Worm (Caenorhabditis elegans) whole organism, young adult: ENCODE results near the gene gop-1.

Experiments
- B0261.1 ChIP-seq: sonication (generic microtip); optimal IDR thresholded peaks from 2 replicates; lab custom pipeline; 2016; ENCODE audit warnings: mild to moderate bottlenecking, missing genetic modification characterization, moderate library complexity, missing compliant biosample characterization
- B0336.3 ChIP-seq: fragments of 200-800 bp; sonication (Bioruptor generic); IDR thresholded peaks from 2 replicates; pipeline ENCODE4 v1.3.6; 2022; ENCODE audit warnings: missing genetic modification characterization, missing compliant biosample characterization
- C17E4.6 ChIP-seq: fragments of 200-800 bp; sonication (Bioruptor generic); IDR thresholded peaks from 2 replicates; pipeline ENCODE4 v1.3.6; 2022; ENCODE audit warnings: missing genetic modification reagents, missing genetic modification characterization, missing compliant biosample characterization
- F10E7.11 ChIP-seq: sonication (generic microtip); optimal IDR thresholded peaks from 2 replicates; lab custom pipeline; 2017; ENCODE audit warnings: mild to moderate bottlenecking, missing genetic modification characterization, moderate library complexity, missing compliant biosample characterization
- F22D6.2 ChIP-seq: sonication (generic microtip); optimal IDR thresholded peaks from 2 replicates; lab custom pipeline; 2016; ENCODE audit warnings: mild to moderate bottlenecking, missing genetic modification characterization, missing compliant biosample characterization
- F57A8.1 ChIP-seq: fragments of 200-800 bp; sonication (Bioruptor generic); optimal IDR thresholded peaks from 2 replicates; lab custom pipeline; 2018; ENCODE audit warnings: mild to moderate bottlenecking, missing genetic modification characterization, moderate library complexity, missing compliant biosample characterization
- Y67H2A.10 ChIP-seq: fragments of 200-800 bp; sonication (Bioruptor generic); conservative IDR thresholded peaks from 2 replicates; pipeline ENCODE4 v1.3.6; 2022; ENCODE audit warnings: missing genetic modification reagents, missing genetic modification characterization, missing compliant biosample characterization
- Y79H2A.3 ChIP-seq: fragments of 200-800 bp; sonication (Bioruptor generic); conservative IDR thresholded peaks from 2 replicates; pipeline ENCODE4 v1.3.6; 2022; ENCODE audit warnings: missing genetic modification reagents, missing genetic modification characterization, missing compliant biosample characterization
- ZK185.1 ChIP-seq: sonication (generic microtip); optimal IDR thresholded peaks from 2 replicates; lab custom pipeline; 2016; ENCODE audit warnings: mild to moderate bottlenecking, missing genetic modification characterization, missing compliant biosample characterization; ENCODE audit not compliant: poor library complexity, severe bottlenecking
- akir-1 ChIP-seq: fragments of 200-800 bp; sonication (Bioruptor generic); optimal IDR thresholded peaks from 2 replicates; lab custom pipeline; 2018; ENCODE audit warnings: mild to moderate bottlenecking, missing genetic modification characterization, moderate library complexity, missing compliant biosample characterization
- attf-3 ChIP-seq: fragments of 200-800 bp; sonication (Bioruptor generic); conservative IDR thresholded peaks from 2 replicates; pipeline ENCODE4 v1.3.6; 2022; ENCODE audit warnings: missing genetic modification reagents, missing genetic modification characterization, missing compliant biosample characterization
- attf-5 ChIP-seq: fragments of 200-800 bp; sonication (Bioruptor generic); optimal IDR thresholded peaks from 2 replicates; lab custom pipeline; 2018; ENCODE audit warnings: mild to moderate bottlenecking, missing genetic modification characterization, missing compliant biosample characterization
- bed-1 ChIP-seq: fragments of 200-800 bp; sonication (Bioruptor generic); IDR thresholded peaks from 2 replicates; pipeline ENCODE4 v1.3.6; 2022; ENCODE audit warnings: missing genetic modification reagents, missing genetic modification characterization, missing compliant biosample characterization
- bed-2 ChIP-seq: fragments of 200-800 bp; sonication (Bioruptor generic); IDR thresholded peaks from 2 replicates; pipeline ENCODE4 v1.3.6; 2022; ENCODE audit warnings: missing genetic modification reagents, missing genetic modification characterization, missing compliant biosample characterization
- cebp-1 ChIP-seq, 2 experiments: fragments of 200-800 bp in 1 of 2; sonication (Bioruptor generic) in 1 of 2; sonication (generic microtip) in 1 of 2; IDR thresholded peaks in 1 of 2; optimal IDR thresholded peaks in 1 of 2; 2 replicates each; pipeline versions ENCODE4 v1.3.6 to Lab custom; 2017 to 2022; ENCODE audit warnings: missing compliant biosample characterization in 2 of 2, missing genetic modification characterization in 2 of 2, mild to moderate bottlenecking in 1 of 2, missing genetic modification reagents in 1 of 2, moderate library complexity in 1 of 2
- cebp-2 ChIP-seq: fragments of 200-800 bp; sonication (Bioruptor generic); IDR thresholded peaks from 2 replicates; pipeline ENCODE4 v1.3.6; 2022; ENCODE audit warnings: missing genetic modification characterization, missing compliant biosample characterization
- ceh-100 ChIP-seq: fragments of 200-800 bp; sonication (Bioruptor generic); IDR thresholded peaks from 2 replicates; pipeline ENCODE4 v1.3.6; 2022; ENCODE audit warnings: missing genetic modification reagents, missing genetic modification characterization, missing compliant biosample characterization
- ceh-27 ChIP-seq: fragments of 200-800 bp; sonication (Bioruptor generic); optimal IDR thresholded peaks from 2 replicates; lab custom pipeline; 2018; ENCODE audit warnings: mild to moderate bottlenecking, missing genetic modification characterization, moderate library complexity, missing compliant biosample characterization
- ceh-79 ChIP-seq: sonication (generic microtip); optimal IDR thresholded peaks from 2 replicates; lab custom pipeline; 2017; ENCODE audit warnings: mild to moderate bottlenecking, missing genetic modification characterization, missing compliant biosample characterization
- dpff-1 ChIP-seq: sonication (generic microtip); optimal IDR thresholded peaks from 2 replicates; lab custom pipeline; 2017; ENCODE audit warnings: mild to moderate bottlenecking, missing genetic modification characterization, missing compliant biosample characterization
- efl-1 ChIP-seq: fragments of 150-350 bp; optimal IDR thresholded peaks from 2 replicates; lab custom pipeline; 2014; ENCODE audit warnings: missing biosample characterization, missing genetic modification reagents, missing genetic modification characterization
- egl-18 ChIP-seq: fragments of 200-800 bp; sonication (Bioruptor generic); IDR thresholded peaks from 2 replicates; pipeline ENCODE4 v1.3.6; 2022; ENCODE audit warnings: missing genetic modification reagents, missing genetic modification characterization, missing compliant biosample characterization
- gei-17 ChIP-seq: fragments of 200-800 bp; sonication (Bioruptor generic); optimal IDR thresholded peaks from 2 replicates; lab custom pipeline; 2018; ENCODE audit warnings: mild to moderate bottlenecking, missing genetic modification characterization, missing compliant biosample characterization
- him-1 ChIP-seq: sonication (generic microtip); optimal IDR thresholded peaks from 2 replicates; lab custom pipeline; 2016; ENCODE audit warnings: missing genotype, missing genetic modification reagents, missing genetic modification characterization, missing compliant biosample characterization
- hlh-12 ChIP-seq: sonication (generic microtip); optimal IDR thresholded peaks from 2 replicates; lab custom pipeline; 2016; ENCODE audit warnings: missing genetic modification characterization, missing compliant biosample characterization
- hmg-1.2 ChIP-seq: fragments of 200-800 bp; sonication (Bioruptor generic); IDR thresholded peaks from 2 replicates; pipeline ENCODE4 v1.3.6; 2022; ENCODE audit warnings: missing genetic modification reagents, missing genetic modification characterization, missing compliant biosample characterization
- let-607 ChIP-seq, 2 experiments: fragments of 200-800 bp in 1 of 2; sonication (Bioruptor generic) in 1 of 2; sonication (generic microtip) in 1 of 2; optimal IDR thresholded peaks; 2 replicates each; lab custom pipeline; 2016 to 2018; ENCODE audit warnings: mild to moderate bottlenecking in 2 of 2, missing compliant biosample characterization in 2 of 2, missing genetic modification characterization in 2 of 2, moderate library complexity in 2 of 2, missing genotype in 1 of 2
- lin-26 ChIP-seq: fragments of 200-800 bp; sonication (Bioruptor generic); IDR thresholded peaks from 2 replicates; pipeline ENCODE4 v1.3.6; 2022; ENCODE audit warnings: missing genetic modification reagents, missing genetic modification characterization, missing compliant biosample characterization
- lir-1 ChIP-seq: fragments of 200-800 bp; sonication (Bioruptor generic); conservative IDR thresholded peaks from 2 replicates; pipeline ENCODE4 v1.3.6; 2022; ENCODE audit warnings: missing genetic modification reagents, missing genetic modification characterization, missing compliant biosample characterization
- madf-10 ChIP-seq: sonication (generic microtip); optimal IDR thresholded peaks from 2 replicates; lab custom pipeline; 2016; ENCODE audit warnings: mild to moderate bottlenecking, missing genetic modification characterization, missing compliant biosample characterization
- mcd-1 ChIP-seq: fragments of 200-800 bp; sonication (Bioruptor generic); IDR thresholded peaks from 2 replicates; pipeline ENCODE4 v1.3.6; 2022; ENCODE audit warnings: missing genetic modification reagents, missing genetic modification characterization, missing compliant biosample characterization
- mel-28 ChIP-seq: sonication (generic microtip); optimal IDR thresholded peaks from 2 replicates; lab custom pipeline; 2016; ENCODE audit warnings: borderline replicate concordance, mild to moderate bottlenecking, missing genetic modification characterization, missing compliant biosample characterization
- nfya-1 ChIP-seq: sonication (generic microtip); optimal IDR thresholded peaks from 2 replicates; lab custom pipeline; 2017; ENCODE audit warnings: antibody characterized with exemption, missing compliant biosample characterization, missing genetic modification characterization, borderline replicate concordance; ENCODE audit not compliant: insufficient read depth
- nfya-2 ChIP-seq: fragments of 200-800 bp; sonication (Bioruptor generic); IDR thresholded peaks from 2 replicates; pipeline ENCODE4 v1.3.6; 2022; ENCODE audit warnings: missing genetic modification reagents, missing genetic modification characterization, missing compliant biosample characterization
- nfyb-1 ChIP-seq: fragments of 200-800 bp; sonication (Bioruptor generic); IDR thresholded peaks from 2 replicates; pipeline ENCODE4 v1.3.6; 2022; ENCODE audit warnings: missing genetic modification reagents, missing genetic modification characterization, missing compliant biosample characterization
- nhr-120 ChIP-seq: fragments of 200-800 bp; sonication (Bioruptor generic); IDR thresholded peaks from 2 replicates; pipeline ENCODE4 v1.3.6; 2022; ENCODE audit warnings: missing genetic modification characterization, missing compliant biosample characterization
- nhr-80 ChIP-seq: sonication (generic microtip); optimal IDR thresholded peaks from 2 replicates; lab custom pipeline; 2016; ENCODE audit warnings: missing genetic modification characterization, missing compliant biosample characterization
- rec-8 ChIP-seq, 2 experiments: sonication (generic microtip); optimal IDR thresholded peaks; 2 replicates each; lab custom pipeline; 2016; ENCODE audit warnings: mild to moderate bottlenecking in 2 of 2, missing genetic modification characterization in 2 of 2, missing genetic modification reagents in 2 of 2, missing genotype in 2 of 2, missing biosample characterization in 1 of 2, missing compliant biosample characterization in 1 of 2, moderate library complexity in 1 of 2
- repo-1 ChIP-seq: sonication (generic microtip); optimal IDR thresholded peaks from 2 replicates; lab custom pipeline; 2017; ENCODE audit warnings: mild to moderate bottlenecking, missing genetic modification characterization, missing compliant biosample characterization
- snpc-1.3 ChIP-seq: sonication (generic microtip); optimal IDR thresholded peaks from 2 replicates; lab custom pipeline; 2017; ENCODE audit warnings: missing genetic modification characterization, mild to moderate bottlenecking, missing compliant biosample characterization, antibody characterized with exemption, moderate library complexity, missing genotype, missing genetic modification reagents; ENCODE audit not compliant: insufficient read depth
- somi-1 ChIP-seq: fragments of 200-800 bp; sonication (Bioruptor generic); optimal IDR thresholded peaks from 2 replicates; lab custom pipeline; 2018; ENCODE audit warnings: mild to moderate bottlenecking, missing genetic modification characterization, missing compliant biosample characterization
- tbp1 ChIP-seq: fragments of 200-800 bp; sonication (Bioruptor generic); optimal IDR thresholded peaks from 2 replicates; lab custom pipeline; 2018; ENCODE audit warnings: mild to moderate bottlenecking, missing genetic modification characterization, missing compliant biosample characterization
- unc-62 ChIP-seq: fragments of 150-350 bp; optimal IDR thresholded peaks from 2 replicates; lab custom pipeline; 2014; ENCODE audit warnings: missing biosample characterization, missing genetic modification reagents, missing genetic modification characterization
- xnd-1 ChIP-seq: sonication (generic microtip); optimal IDR thresholded peaks from 2 replicates; lab custom pipeline; 2016; ENCODE audit warnings: missing genotype, missing genetic modification reagents, missing genetic modification characterization, missing compliant biosample characterization
- zim-3 ChIP-seq: sonication (generic microtip); optimal IDR thresholded peaks from 2 replicates; lab custom pipeline; 2017; ENCODE audit warnings: mild to moderate bottlenecking, missing genetic modification characterization, moderate library complexity, missing compliant biosample characterization
- ztf-22 ChIP-seq: fragments of 200-800 bp; sonication (Bioruptor generic); optimal IDR thresholded peaks from 2 replicates; lab custom pipeline; 2018; ENCODE audit warnings: mild to moderate bottlenecking, missing genetic modification characterization, moderate library complexity, missing compliant biosample characterization
- ztf-26 ChIP-seq: sonication (generic microtip); optimal IDR thresholded peaks from 2 replicates; lab custom pipeline; 2017; ENCODE audit warnings: missing genetic modification characterization, missing compliant biosample characterization

The gop-1 gene

ce11 chrIII:5294867-5295266 is 40.6 kb downstream of the gop-1 start (continued):
- TF ChIP-seq nhr-120 (GFP tag; lab: Robert Waterston, UW) (no peak), nfya-2 (GFP tag; lab: Robert Waterston, UW) (0 out of 2 replicates have a peak, but pooled peaks have one; percentile 61), cebp-2 (0 out of 2 replicates have a peak, but pooled peaks have one; percentile 79), ztf-22 (GFP tag; lab: Kevin White, UChicago) (no peak), unc-62 (GFP tag; lab: Kevin White, UChicago) (no peak), nfyb-1 (GFP tag; lab: Robert Waterston, UW) (peak; percentile 81), F22D6.2 (tag; lab: Kevin White, UChicago) (no peak), repo-1 (peak; percentile 73), egl-18 (GFP tag; lab: Robert Waterston, UW) (0 out of 2 replicates have a peak, but pooled peaks have one; percentile 67), gei-17 (GFP tag; lab: Kevin White, UChicago) (no peak), rec-8 (tag; optimal IDR thresholded peaks at IDR 0.05; lab: Kevin White, UChicago) (peak; percentile 82), hmg-1.2 (GFP tag; lab: Robert Waterston, UW) (peak; percentile 76), tbp1 (GFP tag; lab: Kevin White, UChicago) (peak; percentile 99), cebp-1 (GFP tag; IDR thresholded peaks at IDR 0.05; lab: Robert Waterston, UW) (peak; percentile 43; the same call in 1 of the 2 replicates), cebp-1 (tag; optimal IDR thresholded peaks at IDR 0.05; lab: Kevin White, UChicago) (no peak), Y67H2A.10 (GFP tag; lab: Robert Waterston, UW) (no peak), attf-5 (peak; percentile 65), ztf-26 (tag; lab: Kevin White, UChicago) (peak; percentile 49), nfya-1 (tag; lab: Kevin White, UChicago) (no peak), madf-10 (peak; percentile 59), ceh-27 (GFP tag; lab: Kevin White, UChicago) (peak; percentile 73), mcd-1 (no peak; the same call in 1 of the 2 replicates), nhr-80 (no peak), bed-2 (GFP tag; lab: Robert Waterston, UW) (no peak), efl-1 (GFP tag; lab: Kevin White, UChicago) (no peak), mel-28 (tag; lab: Kevin White, UChicago) (no peak), F57A8.1 (GFP tag; lab: Kevin White, UChicago) (peak; percentile 39), xnd-1 (no peak), hlh-12 (tag; lab: Kevin White, UChicago) (peak; percentile 22), attf-3 (GFP tag; lab: Robert Waterston, UW) (peak; percentile 34; the same call in 1 of the 2 replicates), F10E7.11 (peak; percentile 57), ZK185.1 (tag; lab: Kevin White, UChicago) (peak; percentile 44), him-1 (tag; lab: Kevin White, UChicago) (peak; percentile 70), lir-1 (GFP tag; lab: Robert Waterston, UW) (peak; percentile 50; the same call in 1 of the 2 replicates), dpff-1 (tag; lab: Kevin White, UChicago) (no peak), bed-1 (peak; percentile 87; the same call in 1 of the 2 replicates), akir-1 (GFP tag; lab: Kevin White, UChicago) (no peak), Y79H2A.3 (GFP tag; lab: Robert Waterston, UW) (no peak), B0261.1 (tag; lab: Kevin White, UChicago) (peak; percentile 96), C17E4.6 (GFP tag; lab: Robert Waterston, UW) (no peak), lin-26 (peak; percentile 94), B0336.3 (GFP tag; lab: Robert Waterston, UW) (no peak), zim-3 (tag; lab: Kevin White, UChicago) (peak; percentile 83), snpc-1.3 (tag; lab: Kevin White, UChicago) (peak; percentile 80), let-607 (tag; optimal IDR thresholded peaks at IDR 0.05; lab: Kevin White, UChicago) (peak; percentile 40 to 65), somi-1 (GFP tag; lab: Kevin White, UChicago) (peak; percentile 80), ceh-100 (peak; percentile 66), ceh-79 (tag; lab: Kevin White, UChicago) (peak; percentile 72)
